Worm (Caenorhabditis elegans) whole organism, L2 larva: ENCODE data around the gene C16C8.14.

Experiments
- F13H6.1 ChIP-seq: sonication (generic microtip); optimal IDR thresholded peaks from 2 replicates; lab custom pipeline; 2016; ENCODE audit warnings: missing genetic modification characterization, missing compliant biosample characterization
- R02D3.7 ChIP-seq: fragments of 150-350 bp; optimal IDR thresholded peaks from 2 replicates; lab custom pipeline; 2014; ENCODE audit warnings: missing biosample characterization, missing genetic modification characterization
- aly-2 ChIP-seq: fragments of 150-350 bp; optimal IDR thresholded peaks from 2 replicates; lab custom pipeline; 2014; ENCODE audit warnings: missing biosample characterization, missing genetic modification characterization
- ama-1 ChIP-seq: fragments of 150-350 bp; optimal IDR thresholded peaks from 2 replicates; lab custom pipeline; 2018; ENCODE audit warnings: inconsistent platforms
- ceh-16 ChIP-seq: fragments of 150-350 bp; optimal IDR thresholded peaks from 2 replicates; lab custom pipeline; 2014; ENCODE audit warnings: missing biosample characterization, missing genetic modification characterization
- elt-1 ChIP-seq: fragments of 150-350 bp; optimal IDR thresholded peaks from 2 replicates; lab custom pipeline; 2014; ENCODE audit warnings: missing biosample characterization, missing genetic modification characterization
- fos-1 ChIP-seq: fragments of 150-350 bp; optimal IDR thresholded peaks from 2 replicates; lab custom pipeline; 2014; ENCODE audit warnings: missing biosample characterization, missing genetic modification characterization
- lin-39 ChIP-seq: fragments of 150-350 bp; optimal IDR thresholded peaks from 2 replicates; lab custom pipeline; 2014; ENCODE audit warnings: missing biosample characterization, missing genetic modification reagents, missing genetic modification characterization
- nhr-237 ChIP-seq: fragments of 150-350 bp; optimal IDR thresholded peaks from 2 replicates; lab custom pipeline; 2014; ENCODE audit warnings: missing biosample characterization, missing genetic modification characterization
- nhr-6 ChIP-seq: fragments of 150-350 bp; optimal IDR thresholded peaks from 2 replicates; lab custom pipeline; 2014; ENCODE audit warnings: missing biosample characterization, missing genetic modification characterization
- unc-39 ChIP-seq: fragments of 150-350 bp; optimal IDR thresholded peaks from 2 replicates; lab custom pipeline; 2014; ENCODE audit warnings: missing biosample characterization, missing genetic modification characterization

ce11 chrII:3434893-3435503, 14.6 kb upstream of the C16C8.14 start:
- no peak for TF ChIP-seq ama-1 (lab: Kevin White, UChicago)
- TF ChIP-seq unc-39 (tag; lab: Kevin White, UChicago): no peak
- TF ChIP-seq nhr-237 (tag; lab: Kevin White, UChicago): no peak
- TF ChIP-seq nhr-6 (tag; lab: Kevin White, UChicago): no peak
- no peak for TF ChIP-seq elt-1 (tag; lab: Kevin White, UChicago)
- TF ChIP-seq ceh-16 (tag; lab: Kevin White, UChicago): no peak
- TF ChIP-seq aly-2 (tag; lab: Kevin White, UChicago): no peak
- no peak for TF ChIP-seq R02D3.7 (tag; lab: Kevin White, UChicago)
- no peak for TF ChIP-seq F13H6.1 (tag; lab: Kevin White, UChicago)
- TF ChIP-seq fos-1 (tag; lab: Kevin White, UChicago): no peak
- no peak for TF ChIP-seq lin-39 (tag; lab: Kevin White, UChicago)
